Fruit fly (Drosophila melanogaster) Kc167 (cell line): Measurements from ENCODE around the gene Bet5.

Source experiments
- Sin3A ChIP-seq: fragments of >200 bp; optimal IDR thresholded peaks from 2 replicates; lab custom pipeline; 2018; ENCODE audit warnings: missing external identifiers
- h ChIP-seq: fragments of >200 bp; optimal IDR thresholded peaks from 3 replicates; lab custom pipeline; 2018; ENCODE audit warnings: missing external identifiers
- insv ChIP-seq: fragments of >200 bp; optimal IDR thresholded peaks from 3 replicates; lab custom pipeline; 2018; ENCODE audit warnings: missing external identifiers
- psq ChIP-seq: fragments of >200 bp; optimal IDR thresholded peaks from 2 replicates; lab custom pipeline; 2017; ENCODE audit warnings: missing external identifiers
- ttk ChIP-seq: sonication (Bioruptor generic); optimal IDR thresholded peaks from 2 replicates; lab custom pipeline; 2017; ENCODE audit warnings: missing external identifiers

- TF ChIP-seq psq (lab: Kevin White, UChicago) (no peak), h (no peak), ttk (lab: Kevin White, UChicago) (no peak), Sin3A (lab: Kevin White, UChicago) (no peak), insv (lab: Kevin White, UChicago) (no peak)
Observed at dm6 chr3R:30197796-30198195, 17.8 kb downstream of the Bet5 start.
